Worm (Caenorhabditis elegans) whole organism, L2 larva: ENCODE measurements around the gene ech-1.1.

ENCODE experiments used
- ama-1 ChIP-seq: fragments of 150-350 bp; optimal IDR thresholded peaks from 2 replicates; lab custom pipeline; 2018; ENCODE audit warnings: inconsistent platforms
- ceh-16 ChIP-seq: fragments of 150-350 bp; optimal IDR thresholded peaks from 2 replicates; lab custom pipeline; 2014; ENCODE audit warnings: missing biosample characterization, missing genetic modification characterization
- nhr-12 ChIP-seq: fragments of 150-350 bp; optimal IDR thresholded peaks from 2 replicates; lab custom pipeline; 2014; ENCODE audit warnings: missing biosample characterization, missing genetic modification characterization
- nhr-77 ChIP-seq: fragments of 150-350 bp; optimal IDR thresholded peaks from 2 replicates; lab custom pipeline; 2014; ENCODE audit warnings: missing biosample characterization, missing genetic modification characterization
- peb-1 ChIP-seq: fragments of 150-350 bp; optimal IDR thresholded peaks from 2 replicates; lab custom pipeline; 2014; ENCODE audit warnings: missing biosample characterization, missing genetic modification characterization

DNA sequence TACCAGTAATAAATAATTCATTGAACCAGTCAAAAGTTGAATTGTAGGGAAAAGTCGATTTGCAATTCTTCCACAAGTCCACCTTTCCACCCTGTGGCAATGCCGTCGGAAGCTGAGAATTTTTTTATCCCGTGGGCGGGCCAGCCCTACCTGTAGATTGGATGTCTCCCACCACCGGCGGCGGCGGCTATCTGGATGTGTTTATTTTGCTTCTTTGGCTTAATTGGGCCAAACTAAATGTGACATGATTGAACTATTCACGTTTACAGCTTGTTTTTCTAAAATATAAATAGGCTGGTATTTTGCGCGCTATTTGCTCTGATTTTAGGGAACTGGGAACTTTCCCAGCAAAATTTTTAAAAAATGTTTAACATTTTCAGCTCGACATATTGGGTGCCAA is 16.8 kb downstream of the ech-1.1 start, which contains the start of gene wrt-8:
- no peak for TF ChIP-seq ceh-16 (tag; lab: Kevin White, UChicago)
- no peak for TF ChIP-seq nhr-77 (tag; lab: Kevin White, UChicago)
- no peak for TF ChIP-seq peb-1 (tag; lab: Kevin White, UChicago)
- no peak for TF ChIP-seq ama-1 (lab: Kevin White, UChicago)
- TF ChIP-seq nhr-12 (tag; lab: Kevin White, UChicago), result no peak
